Fruit fly (Drosophila melanogaster): Measurements from ENCODE around the gene CG13046.
A peak's percentile ranks its signal among the peaks of the same experiment; 100 is the strongest.

The CG13046 gene

dm6 chr3L:16317724-16318123 is 29.5 kb upstream of the CG13046 start, which contains the start of gene Nplp3:
Nplp3 (plus strand) TSS chr3L:16318024.
- TF ChIP-seq CG13204 (GFP tag; optimal IDR thresholded peaks at IDR 0.05) (no peak), D1 (tag; optimal IDR thresholded peaks at IDR 0.05) (no peak), CG34367 (tag; optimal IDR thresholded peaks at IDR 0.05) (no peak), CG14655 (GFP tag; optimal IDR thresholded peaks at IDR 0.05) (no peak), Pif1A (GFP tag; optimal IDR thresholded peaks at IDR 0.05) (no peak)

dm6 chr3L:16313985-16314384 is 25.8 kb upstream of the CG13046 start, which contains the start of gene CG13062:
CG13062 (plus strand) TSS chr3L:16314285.
- TF ChIP-seq CG34367 (tag; optimal IDR thresholded peaks at IDR 0.05), result no peak
- TF ChIP-seq CG32121 (GFP tag; IDR thresholded peaks at IDR 0.05), result 0 out of 2 replicates have a peak, but pooled peaks have one; percentile 21
- TF ChIP-seq fd96Ca (GFP tag; IDR thresholded peaks at IDR 0.05), result no peak
- no peak for TF ChIP-seq Snoo (tag; optimal IDR thresholded peaks at IDR 0.05)
- no peak for TF ChIP-seq gl (tag; optimal IDR thresholded peaks at IDR 0.05)
- no peak for TF ChIP-seq Pif1B (GFP tag; optimal IDR thresholded peaks at IDR 0.05)

dm6 chr3L:16309972-16310371 is 21.8 kb upstream of the CG13046 start:
- peak; percentile 86 for TF ChIP-seq CG4496 (GFP tag; IDR thresholded peaks at IDR 0.05)
- TF ChIP-seq Pif1A (GFP tag; optimal IDR thresholded peaks at IDR 0.05), result peak; percentile 13
- TF ChIP-seq Ets98B (GFP tag; IDR thresholded peaks at IDR 0.05), result peak; percentile 84
- TF ChIP-seq fd96Ca (GFP tag; IDR thresholded peaks at IDR 0.05), result peak; percentile 89
- no peak for TF ChIP-seq CG34367 (tag; optimal IDR thresholded peaks at IDR 0.05)
- peak; percentile 48; the same call in 1 of the 2 replicates for TF ChIP-seq CG32121 (GFP tag; IDR thresholded peaks at IDR 0.05)
- TF ChIP-seq CG14655 (GFP tag; optimal IDR thresholded peaks at IDR 0.05), result peak; percentile 78
- TF ChIP-seq CG8159 (tag; optimal IDR thresholded peaks at IDR 0.05), result no peak
- no peak for TF ChIP-seq gl (tag; optimal IDR thresholded peaks at IDR 0.05)
- TF ChIP-seq Pif1B (GFP tag; optimal IDR thresholded peaks at IDR 0.05), result no peak
- peak; percentile 51 for TF ChIP-seq CG10348 (GFP tag; IDR thresholded peaks at IDR 0.05)
- no peak for TF ChIP-seq D1 (tag; optimal IDR thresholded peaks at IDR 0.05)
- TF ChIP-seq CG17806 (tag; optimal IDR thresholded peaks at IDR 0.05), result peak; percentile 9
- no peak for TF ChIP-seq CG15710 (tag; optimal IDR thresholded peaks at IDR 0.05)
- peak; percentile 74 for TF ChIP-seq CG8301 (tag; optimal IDR thresholded peaks at IDR 0.05)
- no peak for TF ChIP-seq Snoo (tag; optimal IDR thresholded peaks at IDR 0.05)
- peak; percentile 42; the same call in 1 of the 2 replicates for TF ChIP-seq rn (GFP tag; IDR thresholded peaks at IDR 0.05)
- TF ChIP-seq CG13204 (GFP tag; optimal IDR thresholded peaks at IDR 0.05), result no peak

- no peak for TF ChIP-seq CG10348 (GFP tag; IDR thresholded peaks at IDR 0.05)
- TF ChIP-seq EcR (GFP tag; optimal IDR thresholded peaks at IDR 0.05), result no peak
- 0 out of 3 replicates have a peak, but pooled peaks have one; percentile 37 for TF ChIP-seq CG4496 (GFP tag; IDR thresholded peaks at IDR 0.05)
Observed at dm6 chr3L:16308380-16308779, 20.2 kb upstream of the CG13046 start, which contains the start of gene CG13042. CG13042 (minus strand) TSS chr3L:16308480.

dm6 chr3L:16305820-16306650 is 17.8 kb upstream of the CG13046 start, which contains the start of the genes CG13043 and CG13063:
CG13043 (minus strand) TSS chr3L:16305870.
CG13063 (plus strand) TSS chr3L:16306600.
- no peak for TF ChIP-seq CG10348 (GFP tag; IDR thresholded peaks at IDR 0.05)
- no peak for TF ChIP-seq CG9948 (tag; optimal IDR thresholded peaks at IDR 0.05)
- no peak for TF ChIP-seq CG14655 (GFP tag; optimal IDR thresholded peaks at IDR 0.05)
- no peak for TF ChIP-seq Pif1A (GFP tag; optimal IDR thresholded peaks at IDR 0.05)
- no peak for TF ChIP-seq CG34367 (tag; optimal IDR thresholded peaks at IDR 0.05)
- TF ChIP-seq EcR (GFP tag; optimal IDR thresholded peaks at IDR 0.05), result no peak
- TF ChIP-seq CG8301 (tag; optimal IDR thresholded peaks at IDR 0.05), result no peak
- TF ChIP-seq CG8159 (tag; optimal IDR thresholded peaks at IDR 0.05), result no peak
- TF ChIP-seq D1 (tag; optimal IDR thresholded peaks at IDR 0.05), result no peak
- TF ChIP-seq Snoo (tag; optimal IDR thresholded peaks at IDR 0.05), result no peak
- TF ChIP-seq CG13204 (GFP tag; optimal IDR thresholded peaks at IDR 0.05), result no peak
- TF ChIP-seq Pif1B (GFP tag; optimal IDR thresholded peaks at IDR 0.05), result no peak
- TF ChIP-seq rn (GFP tag; IDR thresholded peaks at IDR 0.05), result no peak
- TF ChIP-seq CG17806 (tag; optimal IDR thresholded peaks at IDR 0.05), result no peak
- TF ChIP-seq CG4496 (GFP tag; IDR thresholded peaks at IDR 0.05), result no peak

- TF ChIP-seq Pif1A (GFP tag; optimal IDR thresholded peaks at IDR 0.05) (no peak), CG4496 (GFP tag; IDR thresholded peaks at IDR 0.05) (no peak), Pif1B (GFP tag; optimal IDR thresholded peaks at IDR 0.05) (no peak), CG8159 (tag; optimal IDR thresholded peaks at IDR 0.05) (no peak), CG10348 (GFP tag; IDR thresholded peaks at IDR 0.05) (no peak), CG17806 (tag; optimal IDR thresholded peaks at IDR 0.05) (no peak), CG12605 (GFP tag; IDR thresholded peaks at IDR 0.05) (no peak), fd96Ca (GFP tag; IDR thresholded peaks at IDR 0.05) (no peak), CG34367 (tag; optimal IDR thresholded peaks at IDR 0.05) (no peak), rn (GFP tag; IDR thresholded peaks at IDR 0.05) (no peak)
Observed at dm6 chr3L:16303982-16304381, 15.8 kb upstream of the CG13046 start, which contains the start of gene CG43249. CG43249 (plus strand) TSS chr3L:16304282.
